Fruit fly (Drosophila melanogaster): ENCODE data around the gene Xport-B.

DNA sequence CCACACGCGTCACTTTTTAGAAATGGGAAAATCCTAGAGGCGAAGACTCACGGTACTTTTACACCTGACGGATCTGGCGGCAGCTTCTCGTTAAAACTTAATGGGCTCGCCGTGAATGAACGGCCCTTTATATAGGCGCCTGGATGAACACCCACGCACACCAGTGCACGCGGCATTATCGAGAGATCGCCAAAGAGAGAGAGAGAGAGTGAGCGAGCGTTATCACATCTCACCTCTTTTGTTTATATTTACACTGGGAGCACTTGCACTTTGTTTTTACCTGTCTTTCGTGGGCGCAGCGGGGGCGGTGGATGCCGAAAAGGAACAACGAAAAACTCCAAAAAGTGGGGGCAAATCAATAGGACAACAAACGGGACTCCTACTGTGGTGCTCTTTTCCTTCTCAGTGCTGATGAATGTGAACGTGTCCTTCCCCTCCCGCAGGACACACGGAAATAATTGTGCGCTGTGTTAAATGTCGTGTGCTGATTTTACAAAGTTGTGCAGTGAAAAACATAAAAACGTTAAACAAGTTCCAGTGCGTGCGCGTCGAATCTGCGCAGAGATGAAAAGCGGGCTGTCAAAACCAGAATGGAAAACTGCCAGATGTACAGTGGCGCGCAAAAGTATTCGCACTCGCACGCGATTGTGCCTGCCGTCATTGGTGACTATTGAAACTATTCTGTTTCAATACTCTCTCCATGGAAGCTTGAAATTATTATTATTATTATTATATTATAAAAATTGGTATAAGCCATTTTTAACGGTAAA, 39.9 kb downstream of the Xport-B start, which contains the start of gene Mrp5:
- TF ChIP-seq achi (GFP tag; optimal IDR thresholded peaks at IDR 0.05) (peak; percentile 82), CG3032 (tag; optimal IDR thresholded peaks at IDR 0.05) (peak; percentile 31), CG16779 (tag; optimal IDR thresholded peaks at IDR 0.05) (peak; percentile 20), CG15336 (GFP tag; IDR thresholded peaks at IDR 0.05) (peak; percentile 37; the same call in 1 of the 2 replicates)
